Worm (Caenorhabditis elegans) whole organism, L4/young adult: ENCODE measurements around the gene C55B6.5.

Experiments used
- W03F9.2 ChIP-seq: fragments of 150-350 bp; optimal IDR thresholded peaks from 2 replicates; lab custom pipeline; 2014; ENCODE audit warnings: missing biosample characterization, missing genetic modification characterization
- dao-5 ChIP-seq: sonication (generic microtip); optimal IDR thresholded peaks from 2 replicates; lab custom pipeline; 2016; ENCODE audit warnings: missing genotype, missing genetic modification characterization, moderate library complexity, missing compliant biosample characterization
- him-1 ChIP-seq: sonication (generic microtip); optimal IDR thresholded peaks from 2 replicates; lab custom pipeline; 2016; ENCODE audit warnings: missing genotype, missing genetic modification reagents, missing genetic modification characterization, missing compliant biosample characterization

DNA sequence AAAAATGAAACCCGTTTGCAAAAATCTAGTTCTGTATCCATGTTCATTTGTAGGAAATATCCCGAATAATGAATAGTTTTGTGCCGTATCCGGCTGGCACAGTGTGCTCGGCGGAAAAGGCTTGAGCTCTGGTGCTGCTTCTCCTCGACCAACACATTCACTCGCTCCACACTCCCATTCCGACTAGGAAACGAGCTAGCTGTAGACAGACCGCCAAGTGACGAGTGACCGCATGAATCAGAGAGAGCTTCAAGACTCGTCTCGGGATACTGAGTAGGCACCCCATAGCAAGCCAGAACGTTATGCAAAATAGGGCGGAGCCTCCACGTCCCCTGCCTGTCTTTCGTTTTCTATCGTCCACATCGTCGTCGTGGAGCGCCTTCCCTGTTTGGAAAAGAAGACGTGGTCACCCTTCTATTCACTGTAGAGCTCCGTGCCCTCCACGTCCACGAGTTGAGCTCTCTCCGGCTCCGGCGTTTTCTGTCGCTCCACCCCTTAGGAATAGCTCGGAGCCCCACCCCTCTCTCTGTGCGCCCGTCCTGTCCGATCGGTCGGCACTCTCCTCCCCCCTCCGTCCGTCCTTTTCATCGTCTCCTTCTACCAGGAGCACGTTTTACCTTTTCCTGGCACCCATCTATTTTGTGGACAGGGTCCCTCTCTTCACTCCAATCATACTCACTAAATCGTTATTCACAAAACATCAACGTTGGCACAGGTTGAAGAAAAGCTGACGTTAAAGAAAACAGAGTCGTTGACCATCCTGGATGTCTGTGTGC, 12.8 kb upstream of the C55B6.5 start, which contains the start of gene syd-9:
- TF ChIP-seq dao-5 (tag; lab: Kevin White, UChicago) (no peak), him-1 (tag; lab: Kevin White, UChicago) (no peak), W03F9.2 (tag; lab: Kevin White, UChicago) (no peak)
